Worm (Caenorhabditis elegans) whole organism, L4 larva: ENCODE data around the gene flp-15.
A peak's percentile ranks its signal among the peaks of the same experiment; 100 is the strongest.

ENCODE experiments used
- Y48G9A.11 ChIP-seq: fragments of 200-800 bp; sonication (Bioruptor generic); IDR thresholded peaks from 2 replicates; pipeline ENCODE4 v1.3.6; 2022; ENCODE audit warnings: missing genetic modification reagents, missing genetic modification characterization, missing compliant biosample characterization
- cey-2 ChIP-seq: sonication (generic microtip); optimal IDR thresholded peaks from 3 replicates; lab custom pipeline; 2017; ENCODE audit warnings: missing genetic modification characterization, mild to moderate bottlenecking, missing compliant biosample characterization, antibody characterized with exemption, borderline replicate concordance; ENCODE audit not compliant: insufficient read depth
- fos-1 ChIP-seq: fragments of 150-350 bp; optimal IDR thresholded peaks from 2 replicates; lab custom pipeline; 2014; ENCODE audit warnings: missing biosample characterization, missing genetic modification characterization
- mdl-1 ChIP-seq, 2 experiments: fragments of 150-350 bp in 1 of 2; sonication (generic microtip) in 1 of 2; optimal IDR thresholded peaks; 2 replicates each; lab custom pipeline; 2014 to 2017; ENCODE audit warnings: missing biosample characterization in 2 of 2, missing genetic modification characterization in 2 of 2
- nhr-25 ChIP-seq: sonication (generic microtip); optimal IDR thresholded peaks from 2 replicates; lab custom pipeline; 2017; ENCODE audit warnings: missing genetic modification characterization, mild to moderate bottlenecking, missing compliant biosample characterization, antibody characterized with exemption, moderate library complexity, borderline replicate concordance; ENCODE audit not compliant: insufficient read depth
- nhr-42 ChIP-seq: fragments of 200-800 bp; sonication (Bioruptor generic); IDR thresholded peaks from 2 replicates; pipeline ENCODE4 v1.3.6; 2022; ENCODE audit warnings: missing genetic modification characterization, missing compliant biosample characterization
- pqm-1 ChIP-seq: sonication (generic microtip); optimal IDR thresholded peaks from 2 replicates; lab custom pipeline; 2017; ENCODE audit warnings: missing biosample characterization, missing genetic modification characterization
- unc-62 ChIP-seq, 3 experiments: fragments of 150-350 bp in 1 of 3; sonication (generic microtip); optimal IDR thresholded peaks in 2 of 3; peaks in 1 of 3; 1 replicate in 1 of 3; 2 replicates in 2 of 3; lab custom pipeline; 2014 to 2017; ENCODE audit warnings: missing biosample characterization in 3 of 3, missing genetic modification characterization in 3 of 3, missing genetic modification reagents in 3 of 3, missing genotype in 1 of 3

DNA sequence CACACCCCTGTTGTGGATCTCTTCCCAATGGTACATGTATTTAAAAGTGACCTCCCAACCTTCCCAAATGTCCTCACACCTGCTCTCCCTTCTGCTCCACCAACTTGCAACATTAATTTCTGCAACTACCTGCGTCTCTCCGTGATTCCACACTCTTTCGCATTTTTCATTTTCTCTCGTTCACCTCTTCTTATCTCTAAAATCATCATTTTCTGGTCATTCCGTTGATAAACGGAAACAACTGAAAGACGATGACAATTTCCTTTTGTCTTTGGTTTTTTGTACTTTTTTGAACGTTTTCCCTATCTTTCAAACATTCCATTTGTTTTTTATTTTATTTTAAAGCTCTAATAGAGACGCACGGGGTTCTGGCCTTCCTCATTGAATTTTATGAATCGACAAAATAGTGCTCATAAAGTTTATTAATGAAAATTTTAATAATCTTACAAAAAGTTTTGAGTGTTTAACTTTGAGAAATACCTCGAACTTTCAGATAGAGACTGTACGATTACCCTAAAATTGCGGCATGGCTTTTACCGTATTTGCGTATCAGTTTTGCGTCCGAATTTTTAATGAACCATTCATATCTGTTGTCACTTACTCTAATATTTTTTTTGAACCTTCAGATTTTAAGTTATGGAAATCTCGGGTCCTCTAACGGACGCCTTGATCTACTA, 5.2 kb upstream of the flp-15 start, which contains the start of gene aqp-11:
- TF ChIP-seq pqm-1 = peak; percentile 52
- no peak for TF ChIP-seq unc-62 (GFP tag; optimal IDR thresholded peaks at IDR 0.05 in 1 of 2; lab: Kevin White, UChicago)
- TF ChIP-seq unc-62 (tag; optimal IDR thresholded peaks at IDR 0.05; lab: Kevin White, UChicago) = no peak
- TF ChIP-seq Y48G9A.11 = no peak
- TF ChIP-seq nhr-25 = no peak
- no peak for TF ChIP-seq mdl-1 (tag; optimal IDR thresholded peaks at IDR 0.05; lab: Kevin White, UChicago)
- TF ChIP-seq cey-2 (tag; lab: Kevin White, UChicago) = no peak
- TF ChIP-seq nhr-42 = no peak
- no peak for TF ChIP-seq fos-1 (tag; lab: Kevin White, UChicago)
